Fruit fly (Drosophila melanogaster) whole organism, embryonic: Measurements from ENCODE around the gene CG7945.

ENCODE experiments used
- Atf3 ChIP-seq: fragments of 200-800 bp; sonication (Bioruptor generic); optimal IDR thresholded peaks from 3 replicates; lab custom pipeline; 2016; ENCODE audit warnings: missing biosample characterization, missing genetic modification characterization
- CG1024 ChIP-seq: fragments of 200-800 bp; sonication (Bioruptor generic); IDR thresholded peaks from 2 replicates; pipeline ENCODE4 v1.3.6; 2022; ENCODE audit warnings: missing biosample characterization, missing genetic modification characterization
- CG10274 ChIP-seq: fragments of 200-800 bp; sonication (Bioruptor generic); optimal IDR thresholded peaks from 3 replicates; lab custom pipeline; 2017; ENCODE audit warnings: missing biosample characterization, mild to moderate bottlenecking, missing genetic modification characterization
- CG10565 ChIP-seq: fragments of 200-800 bp; sonication (Bioruptor generic); optimal IDR thresholded peaks from 3 replicates; lab custom pipeline; 2016; ENCODE audit warnings: missing biosample characterization, mild to moderate bottlenecking, missing genetic modification characterization
- CG11093 ChIP-seq: fragments of 200-800 bp; sonication (Bioruptor generic); IDR thresholded peaks from 3 replicates; pipeline ENCODE4 v1.3.6; 2022; ENCODE audit warnings: missing biosample characterization, missing genetic modification characterization
- CG14050 ChIP-seq: fragments of 200-800 bp; sonication (Bioruptor generic); IDR thresholded peaks from 3 replicates; pipeline ENCODE4 v1.3.6; 2022; ENCODE audit warnings: missing biosample characterization, missing genetic modification characterization
- CG15269 ChIP-seq: fragments of 200-800 bp; sonication (Bioruptor generic); optimal IDR thresholded peaks from 2 replicates; lab custom pipeline; 2018; ENCODE audit warnings: missing biosample characterization, mild to moderate bottlenecking, missing genetic modification characterization, moderate library complexity
- CG1603 ChIP-seq: fragments of 200-800 bp; sonication (Bioruptor generic); optimal IDR thresholded peaks from 2 replicates; lab custom pipeline; 2019; ENCODE audit warnings: missing biosample characterization, mild to moderate bottlenecking, missing genetic modification characterization, moderate library complexity
- CG1647 ChIP-seq: fragments of 200-800 bp; sonication (Bioruptor generic); optimal IDR thresholded peaks from 3 replicates; lab custom pipeline; 2016; ENCODE audit warnings: missing biosample characterization, missing genetic modification characterization
- CG17802 ChIP-seq: fragments of 200-800 bp; sonication (Bioruptor generic); optimal IDR thresholded peaks from 2 replicates; lab custom pipeline; 2018; ENCODE audit warnings: missing biosample characterization, mild to moderate bottlenecking, missing genetic modification characterization, moderate library complexity
- CG18764 ChIP-seq: fragments of 200-800 bp; sonication (Bioruptor generic); optimal IDR thresholded peaks from 3 replicates; lab custom pipeline; 2016; ENCODE audit warnings: missing biosample characterization, missing genetic modification characterization
- CG2129 ChIP-seq: fragments of 200-800 bp; sonication (Bioruptor generic); IDR thresholded peaks from 2 replicates; pipeline ENCODE4 v1.3.6; 2022; ENCODE audit warnings: missing biosample characterization, missing genetic modification characterization; ENCODE audit not compliant: partially characterized antibody
- CG3065 ChIP-seq: fragments of 200-800 bp; sonication (Bioruptor generic); optimal IDR thresholded peaks from 2 replicates; lab custom pipeline; 2016; ENCODE audit warnings: missing biosample characterization, missing genetic modification characterization
- CG4360 ChIP-seq: fragments of 200-800 bp; sonication (Bioruptor generic); IDR thresholded peaks from 2 replicates; pipeline ENCODE4 v1.3.6; 2022; ENCODE audit warnings: missing biosample characterization, missing genetic modification characterization
- CG4424 ChIP-seq: fragments of 200-800 bp; sonication (Bioruptor generic); optimal IDR thresholded peaks from 3 replicates; lab custom pipeline; 2016; ENCODE audit warnings: missing biosample characterization, missing genetic modification characterization
- CG4617 ChIP-seq: fragments of 200-800 bp; sonication (Bioruptor generic); optimal IDR thresholded peaks from 3 replicates; lab custom pipeline; 2016; ENCODE audit warnings: missing biosample characterization, missing genetic modification characterization, borderline replicate concordance
- CG6654 ChIP-seq: fragments of 200-800 bp; sonication (Bioruptor generic); optimal IDR thresholded peaks from 2 replicates; lab custom pipeline; 2017; ENCODE audit warnings: missing biosample characterization, mild to moderate bottlenecking, missing genetic modification characterization
- CG6791 ChIP-seq: fragments of 200-800 bp; sonication (Bioruptor generic); IDR thresholded peaks from 3 replicates; pipeline ENCODE4 v1.3.6; 2022; ENCODE audit warnings: missing biosample characterization, missing genetic modification characterization; ENCODE audit not compliant: partially characterized antibody
- CG8944 ChIP-seq: fragments of 200-800 bp; sonication (Bioruptor generic); optimal IDR thresholded peaks from 3 replicates; lab custom pipeline; 2016; ENCODE audit warnings: missing biosample characterization, missing genetic modification characterization
- CG9932 ChIP-seq: fragments of 200-800 bp; sonication (Bioruptor generic); IDR thresholded peaks from 2 replicates; pipeline ENCODE4 v1.3.6; 2022; ENCODE audit warnings: missing biosample characterization, missing genetic modification characterization
- CHES-1-like ChIP-seq: fragments of 200-800 bp; sonication (Bioruptor generic); optimal IDR thresholded peaks from 2 replicates; lab custom pipeline; 2016; ENCODE audit warnings: missing biosample characterization, missing genetic modification characterization
- Camta ChIP-seq: fragments of 200-800 bp; sonication (Bioruptor generic); optimal IDR thresholded peaks from 2 replicates; lab custom pipeline; 2016; ENCODE audit warnings: missing biosample characterization, missing genetic modification characterization
- Chrac-16 ChIP-seq: fragments of 200-800 bp; sonication (Bioruptor generic); optimal IDR thresholded peaks from 3 replicates; lab custom pipeline; 2016; ENCODE audit warnings: missing biosample characterization, missing genetic modification characterization
- Deaf1 ChIP-seq: fragments of 200-800 bp; optimal IDR thresholded peaks from 3 replicates; lab custom pipeline; 2019; ENCODE audit warnings: missing biosample characterization, mild to moderate bottlenecking, missing genetic modification characterization, moderate library complexity
- Dp ChIP-seq: fragments of 200-800 bp; sonication (Bioruptor generic); optimal IDR thresholded peaks from 2 replicates; lab custom pipeline; 2018; ENCODE audit warnings: missing biosample characterization, mild to moderate bottlenecking, missing genetic modification characterization, moderate library complexity
- Hmx ChIP-seq: fragments of 200-800 bp; sonication (Bioruptor generic); optimal IDR thresholded peaks from 2 replicates; lab custom pipeline; 2016; ENCODE audit warnings: missing biosample characterization, missing genetic modification characterization
- Hr3 ChIP-seq: fragments of 200-800 bp; sonication (Bioruptor generic); optimal IDR thresholded peaks from 3 replicates; lab custom pipeline; 2016; ENCODE audit warnings: missing biosample characterization, missing genetic modification characterization
- Jarid2 ChIP-seq: fragments of 200-800 bp; sonication (Bioruptor generic); optimal IDR thresholded peaks from 3 replicates; lab custom pipeline; 2017; ENCODE audit warnings: mild to moderate bottlenecking, missing biosample characterization, missing genetic modification reagents, missing genetic modification characterization
- Lhr ChIP-seq: fragments of 200-800 bp; sonication (Bioruptor generic); optimal IDR thresholded peaks from 3 replicates; lab custom pipeline; 2017; ENCODE audit warnings: mild to moderate bottlenecking, missing biosample characterization, missing genetic modification reagents, missing genetic modification characterization
- Lim3 ChIP-seq: fragments of 200-800 bp; sonication (Bioruptor generic); IDR thresholded peaks from 2 replicates; pipeline ENCODE4 v1.3.6; 2022; ENCODE audit warnings: missing biosample characterization, missing genetic modification characterization
- Lpt ChIP-seq: fragments of >200 bp; optimal IDR thresholded peaks from 2 replicates; lab custom pipeline; 2018; ENCODE audit warnings: missing biosample characterization, missing genetic modification characterization
- MBD-R2 ChIP-seq: fragments of 200-800 bp; sonication (Bioruptor generic); IDR thresholded peaks from 2 replicates; pipeline ENCODE4 v1.3.6; 2022; ENCODE audit warnings: missing biosample characterization, missing genetic modification characterization
- Mes4 ChIP-seq: fragments of 200-800 bp; sonication (Bioruptor generic); optimal IDR thresholded peaks from 2 replicates; lab custom pipeline; 2016; ENCODE audit warnings: missing biosample characterization, missing genetic modification characterization
- Ravus ChIP-seq: fragments of 200-800 bp; sonication (Bioruptor generic); IDR thresholded peaks from 2 replicates; pipeline ENCODE4 v1.3.6; 2022; ENCODE audit warnings: missing biosample characterization, missing genetic modification characterization
- bigmax ChIP-seq: fragments of 200-800 bp; sonication (Bioruptor generic); optimal IDR thresholded peaks from 2 replicates; lab custom pipeline; 2018; ENCODE audit warnings: missing biosample characterization, mild to moderate bottlenecking, missing genetic modification characterization
- cg ChIP-seq: fragments of 200-800 bp; sonication (Bioruptor generic); optimal IDR thresholded peaks from 3 replicates; lab custom pipeline; 2019; ENCODE audit warnings: missing biosample characterization, mild to moderate bottlenecking, missing genetic modification characterization, moderate library complexity
- ci ChIP-seq: fragments of 200-800 bp; sonication (Bioruptor generic); IDR thresholded peaks from 3 replicates; pipeline ENCODE4 v1.3.6; 2022; ENCODE audit warnings: missing biosample characterization, missing genetic modification characterization
- fd64A ChIP-seq: fragments of 200-800 bp; sonication (Bioruptor generic); optimal IDR thresholded peaks from 3 replicates; lab custom pipeline; 2018; ENCODE audit warnings: missing biosample characterization, mild to moderate bottlenecking, missing genetic modification characterization
- fu2 ChIP-seq: fragments of 200-800 bp; sonication (Bioruptor generic); optimal IDR thresholded peaks from 2 replicates; lab custom pipeline; 2016; ENCODE audit warnings: missing biosample characterization, missing genetic modification characterization
- ham ChIP-seq: fragments of 200-800 bp; sonication (Bioruptor generic); IDR thresholded peaks from 2 replicates; pipeline ENCODE4 v1.3.6; 2022; ENCODE audit warnings: missing biosample characterization, missing genetic modification characterization
- hkb ChIP-seq, 2 experiments: fragments of 200-800 bp in 1 of 2; fragments of >200 bp in 1 of 2; sonication (Bioruptor generic) in 1 of 2; IDR thresholded peaks in 1 of 2; optimal IDR thresholded peaks in 1 of 2; 2 replicates each; pipeline versions ENCODE4 v1.3.6 to Lab custom; 2017 to 2022; ENCODE audit warnings: missing biosample characterization in 1 of 2, missing genetic modification characterization in 1 of 2
- kni ChIP-seq: fragments of 200-800 bp; sonication (Bioruptor generic); optimal IDR thresholded peaks from 3 replicates; lab custom pipeline; 2017; ENCODE audit warnings: mild to moderate bottlenecking, missing biosample characterization, missing genetic modification reagents, missing genetic modification characterization
- maf-S ChIP-seq: fragments of 200-800 bp; sonication (Bioruptor generic); optimal IDR thresholded peaks from 2 replicates; lab custom pipeline; 2016; ENCODE audit warnings: missing biosample characterization, missing genetic modification characterization
- mld ChIP-seq: fragments of 200-800 bp; sonication (Bioruptor generic); IDR thresholded peaks from 3 replicates; pipeline ENCODE4 v1.3.6; 2022; ENCODE audit warnings: missing biosample characterization, missing genetic modification characterization; ENCODE audit not compliant: partially characterized antibody
- p53 ChIP-seq: fragments of 200-800 bp; sonication (Bioruptor generic); optimal IDR thresholded peaks from 2 replicates; lab custom pipeline; 2016; ENCODE audit warnings: missing biosample characterization, missing genetic modification characterization
- trh ChIP-seq: fragments of 200-800 bp; sonication (Bioruptor generic); optimal IDR thresholded peaks from 2 replicates; lab custom pipeline; 2016; ENCODE audit warnings: missing biosample characterization, missing genetic modification characterization
- vfl ChIP-seq: fragments of 200-800 bp; sonication (Bioruptor generic); optimal IDR thresholded peaks from 2 replicates; lab custom pipeline; 2016; ENCODE audit warnings: missing biosample characterization, missing genetic modification characterization
- vvl ChIP-seq: fragments of 200-800 bp; sonication (Bioruptor generic); IDR thresholded peaks from 2 replicates; pipeline ENCODE4 v1.3.6; 2022; ENCODE audit warnings: missing biosample characterization, missing genetic modification characterization

The CG7945 gene

DNA sequence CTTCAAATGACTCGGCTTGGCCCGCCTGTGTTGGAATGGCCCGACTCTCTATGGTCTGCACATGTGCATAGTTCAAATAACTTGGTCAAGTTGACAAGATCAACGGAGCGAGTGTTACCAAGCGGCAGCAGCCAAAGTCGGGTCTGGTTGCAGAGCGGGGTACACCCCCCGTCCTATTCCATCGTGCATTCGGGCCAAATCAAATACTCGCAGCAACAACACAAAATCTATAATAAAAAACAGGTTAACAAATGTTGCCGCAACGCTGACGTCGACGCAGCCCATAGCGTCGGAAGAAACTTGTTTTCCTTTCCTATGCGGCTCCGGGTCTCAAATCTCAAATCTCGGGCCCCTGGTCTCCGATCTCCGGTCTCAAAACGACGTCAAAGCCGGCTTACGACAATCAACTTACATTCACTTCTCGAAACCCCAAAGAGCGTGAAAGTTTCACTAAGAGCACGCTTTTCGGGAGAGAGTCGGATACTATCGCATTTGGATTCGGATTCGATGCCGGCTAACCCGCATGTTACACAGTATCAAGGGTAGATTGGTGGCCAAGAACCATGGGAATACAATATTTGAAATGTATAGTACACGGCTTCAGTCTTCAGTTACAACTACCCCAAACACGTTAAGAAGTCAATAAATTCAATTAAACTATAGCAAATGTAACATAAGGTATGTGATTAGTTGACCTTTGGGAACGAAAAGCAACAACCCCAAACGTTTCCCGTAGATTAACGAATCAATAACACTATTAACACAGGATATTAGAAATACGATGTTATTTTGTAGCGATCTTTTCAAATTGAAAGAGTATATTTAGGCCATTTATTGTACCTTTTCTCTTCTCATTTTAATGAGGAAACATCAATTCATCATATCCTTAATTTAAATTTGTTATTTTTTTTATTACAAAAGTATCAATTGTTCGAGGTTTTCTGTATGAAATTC is 10.6 kb upstream of the CG7945 start (continued):
- TF ChIP-seq Lhr (GFP tag; lab: Kevin White, UChicago) (peak; percentile 26), CG18764 (GFP tag; lab: Kevin White, UChicago) (no peak), hkb (optimal IDR thresholded peaks at IDR 0.05; lab: Kevin White, UChicago) (no peak), hkb (GFP tag; IDR thresholded peaks at IDR 0.05; lab: Robert Waterston, UW) (0 out of 2 replicates have a peak, but pooled peaks have one; percentile 35), CHES-1-like (peak; percentile 37), kni (peak; percentile 99), Jarid2 (GFP tag; lab: Kevin White, UChicago) (no peak), Hr3 (peak; percentile 65), CG10274 (GFP tag; lab: Kevin White, UChicago) (peak; percentile 43), Deaf1 (tag; lab: Kevin White, UChicago) (peak; percentile 32), Chrac-16 (peak; percentile 53), CG6791 (no peak), Mes4 (GFP tag; lab: Kevin White, UChicago) (peak; percentile 46), maf-S (GFP tag; lab: Kevin White, UChicago) (peak; percentile 28), CG8944 (GFP tag; lab: Kevin White, UChicago) (peak; percentile 59), fu2 (GFP tag; lab: Kevin White, UChicago) (peak; percentile 16), CG4360 (GFP tag; lab: Robert Waterston, UW) (peak; percentile 50; the same call in 1 of the 2 replicates), CG17802 (no peak), MBD-R2 (GFP tag; lab: Robert Waterston, UW) (no peak), CG14050 (GFP tag; lab: Robert Waterston, UW) (no peak; the same call in 2 of the 3 replicates), CG1024 (GFP tag; lab: Robert Waterston, UW) (no peak), CG9932 (GFP tag; lab: Robert Waterston, UW) (peak; percentile 66), CG4617 (GFP tag; lab: Kevin White, UChicago) (peak; percentile 5), CG15269 (tag; lab: Kevin White, UChicago) (peak; percentile 71), mld (no peak), CG6654 (GFP tag; lab: Kevin White, UChicago) (peak; percentile 30), Lpt (GFP tag; lab: Kevin White, UChicago) (no peak), Dp (GFP tag; lab: Kevin White, UChicago) (no peak), CG11093 (GFP tag; lab: Robert Waterston, UW) (0 out of 3 replicates have a peak, but pooled peaks have one; percentile 16), fd64A (no peak), bigmax (GFP tag; lab: Kevin White, UChicago) (no peak), p53 (GFP tag; lab: Kevin White, UChicago) (peak; percentile 16), Lim3 (GFP tag; lab: Robert Waterston, UW) (no peak), vvl (GFP tag; lab: Robert Waterston, UW) (peak; percentile 11; the same call in 1 of the 2 replicates), cg (no peak), Atf3 (GFP tag; lab: Kevin White, UChicago) (peak; percentile 29), vfl (peak; percentile 23), Camta (peak; percentile 51), Hmx (GFP tag; lab: Kevin White, UChicago) (peak; percentile 49), trh (no peak), CG4424 (GFP tag; lab: Kevin White, UChicago) (peak; percentile 53), CG3065 (GFP tag; lab: Kevin White, UChicago) (no peak), Ravus (GFP tag; lab: Robert Waterston, UW) (no peak), CG2129 (GFP tag; lab: Robert Waterston, UW) (no peak), ham (GFP tag; lab: Robert Waterston, UW) (no peak), ci (GFP tag; lab: Robert Waterston, UW) (peak; percentile 61; the same call in 2 of the 3 replicates), CG10565 (GFP tag; lab: Kevin White, UChicago) (no peak), CG1647 (GFP tag; lab: Kevin White, UChicago) (peak; percentile 40), CG1603 (peak; percentile 44)
